Fruit fly (Drosophila melanogaster) whole organism, prepupa: Measurements from ENCODE around the gene CG14573.

Source experiments
- CG11762 ChIP-seq: fragments of 200-800 bp; sonication (Bioruptor generic); optimal IDR thresholded peaks from 3 replicates; lab custom pipeline; 2016; ENCODE audit warnings: missing biosample characterization, missing genetic modification characterization; ENCODE audit not compliant: insufficient read depth
- Eip78C ChIP-seq: fragments of 200-800 bp; sonication (Bioruptor generic); peaks from one replicate; lab custom pipeline; 2016; ENCODE audit warnings: missing biosample characterization, missing genetic modification characterization
- Hr39 ChIP-seq: fragments of 200-800 bp; sonication (Bioruptor generic); optimal IDR thresholded peaks from 2 replicates; lab custom pipeline; 2016; ENCODE audit warnings: missing biosample characterization, missing genetic modification characterization
- Smox ChIP-seq: fragments of 200-800 bp; sonication (Bioruptor generic); optimal IDR thresholded peaks from 3 replicates; lab custom pipeline; 2016; ENCODE audit warnings: missing biosample characterization, missing genetic modification characterization
- Sox102F ChIP-seq: fragments of 200-800 bp; sonication (Bioruptor generic); optimal IDR thresholded peaks from 2 replicates; lab custom pipeline; 2016; ENCODE audit warnings: missing biosample characterization, mild to moderate bottlenecking, missing genetic modification characterization
- Sox14 ChIP-seq: fragments of 200-800 bp; sonication (Bioruptor generic); optimal IDR thresholded peaks from 3 replicates; lab custom pipeline; 2016; ENCODE audit warnings: missing biosample characterization, missing genetic modification characterization
- esn ChIP-seq: fragments of 200-800 bp; sonication (Bioruptor generic); optimal IDR thresholded peaks from 2 replicates; lab custom pipeline; 2016; ENCODE audit warnings: missing biosample characterization, mild to moderate bottlenecking, missing genetic modification characterization, moderate library complexity
- spab ChIP-seq: fragments of 200-800 bp; sonication (Bioruptor generic); optimal IDR thresholded peaks from 2 replicates; lab custom pipeline; 2017; ENCODE audit warnings: missing biosample characterization, mild to moderate bottlenecking, missing genetic modification characterization, missing genetic modification reagents

DNA sequence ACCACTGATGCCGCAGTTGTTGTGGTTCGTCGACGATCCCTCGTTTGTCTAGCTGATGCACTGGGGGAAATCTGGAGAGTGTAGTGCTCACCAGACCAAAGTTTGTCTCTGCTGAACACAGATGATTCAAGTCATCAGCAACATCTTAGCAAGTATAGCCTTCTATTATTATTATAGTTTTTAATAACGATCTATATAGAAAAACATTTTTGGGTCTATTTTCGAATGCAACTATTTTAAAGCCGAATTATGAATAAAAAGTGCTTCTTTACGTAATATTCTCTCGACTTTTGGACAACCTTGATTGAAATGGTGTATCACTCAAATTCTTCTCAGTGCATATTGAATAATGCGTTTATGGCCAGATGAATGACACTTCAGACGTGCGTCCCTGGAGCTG is 48.1 kb upstream of the CG14573 start:
- TF ChIP-seq Hr39 (GFP tag; lab: Kevin White, UChicago) (peak; percentile 11), spab (GFP tag; lab: Kevin White, UChicago) (peak; percentile 89), CG11762 (GFP tag; lab: Kevin White, UChicago) (peak; percentile 52), Smox (GFP tag; lab: Kevin White, UChicago) (peak; percentile 7), Sox14 (GFP tag; lab: Kevin White, UChicago) (peak; percentile 47), Eip78C (GFP tag; lab: Kevin White, UChicago) (peak; percentile 95), Sox102F (no peak), esn (GFP tag; lab: Kevin White, UChicago) (peak; percentile 34)
